Fruit fly (Drosophila melanogaster) whole organism, embryonic: Measurements from ENCODE around the gene G6P.
A peak's percentile ranks its signal among the peaks of the same experiment; 100 is the strongest.

Source experiments
- CG10543 ChIP-seq: fragments of 200-800 bp; sonication (Bioruptor generic); optimal IDR thresholded peaks from 3 replicates; lab custom pipeline; 2017; ENCODE audit warnings: missing biosample characterization, mild to moderate bottlenecking, missing genetic modification characterization, moderate library complexity
- CG10959 ChIP-seq: fragments of 200-800 bp; sonication (Bioruptor generic); IDR thresholded peaks from 2 replicates; pipeline ENCODE4 v1.3.6; 2022; ENCODE audit warnings: missing biosample characterization, missing genetic modification characterization
- CG11696 ChIP-seq: fragments of 200-800 bp; sonication (Bioruptor generic); IDR thresholded peaks from 2 replicates; pipeline ENCODE4 v1.3.6; 2022; ENCODE audit warnings: missing biosample characterization, missing genetic modification characterization
- CG13287 ChIP-seq: fragments of 200-800 bp; sonication (Bioruptor generic); IDR thresholded peaks from 2 replicates; pipeline ENCODE4 v1.3.6; 2022; ENCODE audit warnings: missing biosample characterization, missing genetic modification characterization; ENCODE audit not compliant: partially characterized antibody
- CG13894 ChIP-seq: fragments of 200-800 bp; sonication (Bioruptor generic); optimal IDR thresholded peaks from 3 replicates; lab custom pipeline; 2018; ENCODE audit warnings: missing biosample characterization, mild to moderate bottlenecking, missing genetic modification characterization, moderate library complexity
- CG14014 ChIP-seq: fragments of 200-800 bp; sonication (Bioruptor generic); IDR thresholded peaks from 2 replicates; pipeline ENCODE4 v1.3.6; 2022; ENCODE audit warnings: missing biosample characterization, missing genetic modification characterization
- CG14860 ChIP-seq: fragments of 200-800 bp; sonication (Bioruptor generic); IDR thresholded peaks from 3 replicates; pipeline ENCODE4 v1.3.6; 2022; ENCODE audit warnings: missing biosample characterization, missing genetic modification characterization; ENCODE audit not compliant: partially characterized antibody
- CG2889 ChIP-seq: fragments of 200-800 bp; sonication (Bioruptor generic); IDR thresholded peaks from 3 replicates; pipeline ENCODE4 v1.3.6; 2022; ENCODE audit warnings: missing biosample characterization, missing genetic modification characterization
- CG30020 ChIP-seq: fragments of 200-800 bp; optimal IDR thresholded peaks from 2 replicates; lab custom pipeline; 2019; ENCODE audit warnings: missing biosample characterization, mild to moderate bottlenecking, missing genetic modification characterization, moderate library complexity
- CG33213 ChIP-seq: fragments of 200-800 bp; sonication (Bioruptor generic); optimal IDR thresholded peaks from 3 replicates; lab custom pipeline; 2016; ENCODE audit warnings: missing biosample characterization, missing genetic modification characterization
- CG34422 ChIP-seq: fragments of 200-800 bp; sonication (Bioruptor generic); IDR thresholded peaks from 3 replicates; pipeline ENCODE4 v1.3.6; 2022; ENCODE audit warnings: missing biosample characterization, missing genetic modification characterization
- CG7745 ChIP-seq: fragments of 200-800 bp; sonication (Bioruptor generic); optimal IDR thresholded peaks from 2 replicates; lab custom pipeline; 2018; ENCODE audit warnings: missing biosample characterization, mild to moderate bottlenecking, missing genetic modification characterization, moderate library complexity
- CG7839 ChIP-seq: fragments of 200-800 bp; sonication (Bioruptor generic); optimal IDR thresholded peaks from 3 replicates; lab custom pipeline; 2018; ENCODE audit warnings: missing biosample characterization, mild to moderate bottlenecking, missing genetic modification characterization, moderate library complexity
- CG7963 ChIP-seq: fragments of 200-800 bp; sonication (Bioruptor generic); IDR thresholded peaks from 3 replicates; pipeline ENCODE4 v1.3.6; 2022; ENCODE audit warnings: missing biosample characterization, missing genetic modification characterization; ENCODE audit not compliant: partially characterized antibody
- CG8290 ChIP-seq, 3 experiments: fragments of 200-800 bp; sonication (Bioruptor generic); optimal IDR thresholded peaks; 2 replicates each; lab custom pipeline; 2016 to 2019; ENCODE audit warnings: missing biosample characterization in 3 of 3, missing genetic modification characterization in 3 of 3, mild to moderate bottlenecking in 2 of 3, moderate library complexity in 1 of 3
- Dbx ChIP-seq: fragments of 200-800 bp; sonication (Bioruptor generic); IDR thresholded peaks from 3 replicates; pipeline ENCODE4 v1.3.6; 2022; ENCODE audit warnings: missing biosample characterization, missing genetic modification characterization
- Deaf1 ChIP-seq: fragments of 200-800 bp; optimal IDR thresholded peaks from 3 replicates; lab custom pipeline; 2019; ENCODE audit warnings: missing biosample characterization, mild to moderate bottlenecking, missing genetic modification characterization, moderate library complexity
- HLHmδ ChIP-seq: fragments of 200-800 bp; sonication (Bioruptor generic); optimal IDR thresholded peaks from 2 replicates; lab custom pipeline; 2018; ENCODE audit warnings: missing biosample characterization, mild to moderate bottlenecking, missing genetic modification characterization, moderate library complexity
- Hr51 ChIP-seq, 2 experiments: fragments of 200-800 bp; sonication (Bioruptor generic); optimal IDR thresholded peaks; 2 replicates in 1 of 2; 3 replicates in 1 of 2; lab custom pipeline; 2016 to 2018; ENCODE audit warnings: missing biosample characterization in 2 of 2, missing genetic modification characterization in 2 of 2, mild to moderate bottlenecking in 1 of 2, moderate library complexity in 1 of 2
- Hr78 ChIP-seq, 2 experiments: fragments of 200-800 bp in 1 of 2; fragments of >200 bp in 1 of 2; sonication (Bioruptor generic) in 1 of 2; optimal IDR thresholded peaks; 2 replicates each; lab custom pipeline; 2017 to 2019; ENCODE audit warnings: missing biosample characterization in 2 of 2, missing genetic modification characterization in 2 of 2, mild to moderate bottlenecking in 1 of 2, moderate library complexity in 1 of 2
- Hsf ChIP-seq: fragments of 200-800 bp; sonication (Bioruptor generic); optimal IDR thresholded peaks from 3 replicates; lab custom pipeline; 2016; ENCODE audit warnings: missing biosample characterization, missing genetic modification characterization
- Myb ChIP-seq: fragments of 200-800 bp; sonication (Bioruptor generic); optimal IDR thresholded peaks from 2 replicates; lab custom pipeline; 2016; ENCODE audit warnings: missing biosample characterization, missing genetic modification characterization
- NC2β ChIP-seq: fragments of 200-800 bp; sonication (Bioruptor generic); optimal IDR thresholded peaks from 2 replicates; lab custom pipeline; 2016; ENCODE audit warnings: missing biosample characterization, missing genetic modification characterization
- PHDP ChIP-seq: fragments of 200-800 bp; sonication (Bioruptor generic); optimal IDR thresholded peaks from 3 replicates; lab custom pipeline; 2018; ENCODE audit warnings: missing biosample characterization, mild to moderate bottlenecking, missing genetic modification characterization, moderate library complexity
- Pdp1 ChIP-seq, 2 experiments: fragments of 200-800 bp; sonication (Bioruptor generic); optimal IDR thresholded peaks; 3 replicates each; lab custom pipeline; 2016; ENCODE audit warnings: missing biosample characterization in 2 of 2, missing genetic modification characterization in 2 of 2, mild to moderate bottlenecking in 1 of 2, moderate library complexity in 1 of 2
- Scr ChIP-seq: fragments of 200-800 bp; sonication (Bioruptor generic); IDR thresholded peaks from 2 replicates; pipeline ENCODE4 v1.3.6; 2022; ENCODE audit warnings: missing biosample characterization, missing genetic modification characterization; ENCODE audit not compliant: partially characterized antibody
- Stat92E ChIP-seq, 3 experiments: fragments of >200 bp in 2 of 3; fragments of 200-800 bp in 1 of 3; sonication (Bioruptor generic) in 1 of 3; optimal IDR thresholded peaks; 2 replicates each; lab custom pipeline; 2017 to 2019; ENCODE audit warnings: missing biosample characterization in 3 of 3, missing genetic modification characterization in 3 of 3, mild to moderate bottlenecking in 1 of 3, moderate library complexity in 1 of 3
- bbx ChIP-seq: fragments of 200-800 bp; sonication (Bioruptor generic); IDR thresholded peaks from 2 replicates; pipeline ENCODE4 v1.3.6; 2022; ENCODE audit warnings: missing biosample characterization, missing genetic modification characterization; ENCODE audit not compliant: partially characterized antibody
- corto ChIP-seq: fragments of 200-800 bp; sonication (Bioruptor generic); optimal IDR thresholded peaks from 2 replicates; lab custom pipeline; 2016; ENCODE audit warnings: missing biosample characterization, mild to moderate bottlenecking, missing genetic modification characterization, moderate library complexity
- dmrt11E ChIP-seq: fragments of 200-800 bp; sonication (Bioruptor generic); optimal IDR thresholded peaks from 3 replicates; lab custom pipeline; 2018; ENCODE audit warnings: missing biosample characterization, mild to moderate bottlenecking, missing genetic modification characterization, moderate library complexity
- ftz-f1 ChIP-seq: fragments of 200-800 bp; sonication (Bioruptor generic); optimal IDR thresholded peaks from 2 replicates; lab custom pipeline; 2016; ENCODE audit warnings: missing biosample characterization, missing genetic modification characterization
- gcm2 ChIP-seq: fragments of 200-800 bp; sonication (Bioruptor generic); optimal IDR thresholded peaks from 2 replicates; lab custom pipeline; 2016; ENCODE audit warnings: missing biosample characterization, missing genetic modification characterization
- inv ChIP-seq: fragments of 200-800 bp; sonication (Bioruptor generic); IDR thresholded peaks from 2 replicates; pipeline ENCODE4 v1.3.6; 2022; ENCODE audit warnings: missing biosample characterization, missing genetic modification characterization; ENCODE audit not compliant: partially characterized antibody
- ken ChIP-seq: fragments of 200-800 bp; sonication (Bioruptor generic); IDR thresholded peaks from 3 replicates; pipeline ENCODE4 v1.3.6; 2022; ENCODE audit warnings: missing biosample characterization, missing genetic modification characterization
- kni ChIP-seq: fragments of 200-800 bp; sonication (Bioruptor generic); optimal IDR thresholded peaks from 3 replicates; lab custom pipeline; 2017; ENCODE audit warnings: mild to moderate bottlenecking, missing biosample characterization, missing genetic modification reagents, missing genetic modification characterization
- lab ChIP-seq: fragments of 200-800 bp; sonication (Bioruptor generic); optimal IDR thresholded peaks from 3 replicates; lab custom pipeline; 2017; ENCODE audit warnings: missing biosample characterization, missing genetic modification characterization, mild to moderate bottlenecking, moderate library complexity, missing genetic modification reagents
- nom ChIP-seq: fragments of 200-800 bp; sonication (Bioruptor generic); optimal IDR thresholded peaks from 2 replicates; lab custom pipeline; 2017; ENCODE audit warnings: missing biosample characterization, missing genetic modification characterization, mild to moderate bottlenecking, moderate library complexity, missing genetic modification reagents
- pho ChIP-seq: fragments of 200-800 bp; sonication (Bioruptor generic); optimal IDR thresholded peaks from 2 replicates; lab custom pipeline; 2016; ENCODE audit warnings: missing biosample characterization, missing genetic modification characterization
- phol ChIP-seq: fragments of 200-800 bp; sonication (Bioruptor generic); optimal IDR thresholded peaks from 3 replicates; lab custom pipeline; 2018; ENCODE audit warnings: missing biosample characterization, mild to moderate bottlenecking, missing genetic modification characterization, moderate library complexity
- pum ChIP-seq: fragments of 200-800 bp; sonication (Bioruptor generic); optimal IDR thresholded peaks from 2 replicates; lab custom pipeline; 2016; ENCODE audit warnings: missing biosample characterization, missing genetic modification characterization
- pzg ChIP-seq: fragments of 200-800 bp; sonication (Bioruptor generic); optimal IDR thresholded peaks from 3 replicates; lab custom pipeline; 2018; ENCODE audit warnings: missing biosample characterization, mild to moderate bottlenecking, missing genetic modification characterization, moderate library complexity
- tll ChIP-seq, 2 experiments: fragments of 200-800 bp in 1 of 2; fragments of >200 bp in 1 of 2; sonication (Bioruptor generic) in 1 of 2; optimal IDR thresholded peaks; 2 replicates each; lab custom pipeline; 2017 to 2019; ENCODE audit warnings: missing biosample characterization in 2 of 2, missing genetic modification characterization in 2 of 2, mild to moderate bottlenecking in 1 of 2, moderate library complexity in 1 of 2
- ttk ChIP-seq: fragments of 200-800 bp; sonication (Bioruptor generic); IDR thresholded peaks from 2 replicates; pipeline ENCODE4 v2.1.2; 2022; ENCODE audit warnings: missing biosample characterization, missing genetic modification characterization
- wor ChIP-seq: fragments of 200-800 bp; sonication (Bioruptor generic); IDR thresholded peaks from 2 replicates; pipeline ENCODE4 v1.3.6; 2022; ENCODE audit warnings: missing biosample characterization, missing genetic modification characterization
- z ChIP-seq: fragments of 200-800 bp; sonication (Bioruptor generic); IDR thresholded peaks from 3 replicates; pipeline ENCODE4 v1.3.6; 2022; ENCODE audit warnings: missing biosample characterization, missing genetic modification characterization
- zen ChIP-seq: fragments of 200-800 bp; sonication (Bioruptor generic); optimal IDR thresholded peaks from 3 replicates; lab custom pipeline; 2018; ENCODE audit warnings: missing biosample characterization, mild to moderate bottlenecking, missing genetic modification characterization, moderate library complexity

Gene G6P

DNA sequence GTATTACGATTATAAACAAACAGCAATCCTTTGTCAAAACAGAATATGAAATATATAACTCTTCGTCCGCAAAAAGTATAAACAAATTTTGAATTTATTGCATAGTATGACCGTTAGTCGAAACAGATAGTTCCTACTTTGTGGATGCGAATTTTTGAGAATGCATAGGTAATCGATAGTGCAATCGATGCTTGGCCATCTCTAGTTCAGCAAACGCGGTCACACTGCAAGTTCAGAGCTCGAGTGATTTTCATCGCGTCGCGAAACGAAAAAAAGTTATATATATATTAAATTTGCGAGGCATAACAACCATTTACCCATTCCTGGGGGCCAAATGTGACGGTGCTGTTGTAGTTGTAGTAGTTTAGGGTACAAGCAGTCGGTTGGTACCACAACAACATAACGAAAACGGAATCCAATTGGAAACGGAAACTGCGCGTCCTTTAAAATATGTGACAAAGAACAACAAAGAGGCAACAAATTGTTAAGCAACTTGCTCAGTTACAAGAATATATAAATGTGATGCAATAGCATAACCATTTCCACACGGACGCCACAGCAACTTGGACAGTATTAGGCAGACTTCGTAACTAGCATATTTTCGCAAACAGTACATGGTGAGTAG lies 41.5 kb upstream of the G6P start, which contains the start of gene CG2991 (continued):
- TF ChIP-seq pum (GFP tag; lab: Kevin White, UChicago) (no peak), Hr78 (GFP tag; optimal IDR thresholded peaks at IDR 0.05; lab: Kevin White, UChicago) (no peak), Deaf1 (tag; lab: Kevin White, UChicago) (peak; percentile 19), Hsf (GFP tag; lab: Kevin White, UChicago) (peak; percentile 37), CG7963 (GFP tag; lab: Robert Waterston, UW) (peak; percentile 70; the same call in 2 of the 3 replicates), pzg (peak; percentile 97), zen (tag; lab: Kevin White, UChicago) (peak; percentile 19), CG7745 (no peak), Pdp1 (GFP tag; optimal IDR thresholded peaks at IDR 0.05; lab: Kevin White, UChicago) (peak; percentile 16 to 55), Stat92E (GFP tag; optimal IDR thresholded peaks at IDR 0.05; lab: Kevin White, UChicago) (peak in 1 of 3 experiments; percentile 38), tll (GFP tag; optimal IDR thresholded peaks at IDR 0.05; lab: Kevin White, UChicago) (no peak), ftz-f1 (GFP tag; lab: Kevin White, UChicago) (peak; percentile 15), Dbx (GFP tag; lab: Robert Waterston, UW) (0 out of 3 replicates have a peak, but pooled peaks have one; percentile 21), CG10543 (GFP tag; lab: Kevin White, UChicago) (peak; percentile 64), CG34422 (GFP tag; lab: Robert Waterston, UW) (peak; percentile 36; the same call in 1 of the 3 replicates), Myb (GFP tag; lab: Kevin White, UChicago) (peak; percentile 56), ttk (GFP tag; lab: Robert Waterston, UW) (no peak), CG13287 (GFP tag; lab: Robert Waterston, UW) (peak; percentile 87), CG30020 (tag; lab: Kevin White, UChicago) (peak; percentile 77), phol (tag; lab: Kevin White, UChicago) (peak; percentile 45), wor (GFP tag; lab: Robert Waterston, UW) (no peak), pho (GFP tag; lab: Kevin White, UChicago) (peak; percentile 38), gcm2 (GFP tag; lab: Kevin White, UChicago) (peak; percentile 24), corto (GFP tag; lab: Kevin White, UChicago) (peak; percentile 52), CG13894 (tag; lab: Kevin White, UChicago) (peak; percentile 73), Hr51 (GFP tag; optimal IDR thresholded peaks at IDR 0.05; lab: Kevin White, UChicago) (peak in 1 of 2 experiments; percentile 24), CG7839 (tag; lab: Kevin White, UChicago) (peak; percentile 7), kni (peak; percentile 51), CG10959 (GFP tag; lab: Robert Waterston, UW) (no peak), CG8290 (GFP tag; optimal IDR thresholded peaks at IDR 0.05; lab: Kevin White, UChicago) (no peak), CG8290 (tag; optimal IDR thresholded peaks at IDR 0.05; lab: Kevin White, UChicago) (peak in 1 of 2 experiments; percentile 75), inv (peak; percentile 70), NC2β (peak; percentile 25), bbx (peak; percentile 87), CG14860 (GFP tag; lab: Robert Waterston, UW) (peak; percentile 64; the same call in 2 of the 3 replicates), CG14014 (GFP tag; lab: Robert Waterston, UW) (peak; percentile 15; the same call in 1 of the 2 replicates), HLHmδ (GFP tag; lab: Kevin White, UChicago) (peak; percentile 17), lab (GFP tag; lab: Kevin White, UChicago) (peak; percentile 36), dmrt11E (tag; lab: Kevin White, UChicago) (peak; percentile 13), PHDP (tag; lab: Kevin White, UChicago) (peak; percentile 4), CG33213 (GFP tag; lab: Kevin White, UChicago) (peak; percentile 68), nom (peak; percentile 17), CG11696 (no peak), z (GFP tag; lab: Robert Waterston, UW) (0 out of 3 replicates have a peak, but pooled peaks have one; percentile 29), ken (GFP tag; lab: Robert Waterston, UW) (0 out of 3 replicates have a peak, but pooled peaks have one; percentile 10), Scr (GFP tag; lab: Robert Waterston, UW) (peak; percentile 82), CG2889 (no peak)
